Fruit fly (Drosophila melanogaster) whole organism, prepupa: Measurements from ENCODE around the gene Uck.

ENCODE experiments used
- Blimp-1 ChIP-seq: fragments of 200-800 bp; sonication (Bioruptor generic); optimal IDR thresholded peaks from 3 replicates; lab custom pipeline; 2017; ENCODE audit warnings: missing biosample characterization, missing genetic modification characterization, mild to moderate bottlenecking, moderate library complexity, missing genetic modification reagents
- CG10669 ChIP-seq: fragments of 200-800 bp; sonication (Bioruptor generic); optimal IDR thresholded peaks from 3 replicates; lab custom pipeline; 2018; ENCODE audit warnings: missing biosample characterization, mild to moderate bottlenecking, missing genetic modification characterization, moderate library complexity
- CG11294 ChIP-seq: fragments of 200-800 bp; sonication (Bioruptor generic); IDR thresholded peaks from 2 replicates; pipeline ENCODE4 v1.3.6; 2022; ENCODE audit warnings: missing biosample characterization, missing genetic modification characterization
- CG11762 ChIP-seq: fragments of 200-800 bp; sonication (Bioruptor generic); optimal IDR thresholded peaks from 3 replicates; lab custom pipeline; 2016; ENCODE audit warnings: missing biosample characterization, missing genetic modification characterization; ENCODE audit not compliant: insufficient read depth
- CG11902 ChIP-seq: fragments of 200-800 bp; sonication (Bioruptor generic); optimal IDR thresholded peaks from 3 replicates; lab custom pipeline; 2016; ENCODE audit warnings: missing biosample characterization, missing genetic modification characterization
- CG15336 ChIP-seq: fragments of 200-800 bp; sonication (Bioruptor generic); IDR thresholded peaks from 2 replicates; pipeline ENCODE4 v1.3.6; 2022; ENCODE audit warnings: missing biosample characterization, missing genetic modification characterization
- CG3032 ChIP-seq: fragments of 200-800 bp; optimal IDR thresholded peaks from 2 replicates; lab custom pipeline; 2019; ENCODE audit warnings: missing biosample characterization, mild to moderate bottlenecking, missing genetic modification characterization, moderate library complexity
- CG31627 ChIP-seq: fragments of 200-800 bp; sonication (Bioruptor generic); optimal IDR thresholded peaks from 3 replicates; lab custom pipeline; 2016; ENCODE audit warnings: missing biosample characterization, missing genetic modification characterization
- CG32006 ChIP-seq: fragments of 200-800 bp; sonication (Bioruptor generic); optimal IDR thresholded peaks from 3 replicates; lab custom pipeline; 2017; ENCODE audit warnings: missing biosample characterization, mild to moderate bottlenecking, missing genetic modification characterization
- CG4318 ChIP-seq: fragments of 200-800 bp; sonication (Bioruptor generic); optimal IDR thresholded peaks from 3 replicates; lab custom pipeline; 2017; ENCODE audit warnings: missing biosample characterization, mild to moderate bottlenecking, missing genetic modification characterization
- CG6163 ChIP-seq: fragments of 200-800 bp; sonication (Bioruptor generic); IDR thresholded peaks from 3 replicates; pipeline ENCODE4 v1.3.6; 2022; ENCODE audit warnings: missing biosample characterization, missing genetic modification characterization
- CG6276 ChIP-seq: fragments of 200-800 bp; sonication (Bioruptor generic); optimal IDR thresholded peaks from 2 replicates; lab custom pipeline; 2017; ENCODE audit warnings: missing biosample characterization, mild to moderate bottlenecking, missing genetic modification characterization
- CG6792 ChIP-seq: fragments of 200-800 bp; sonication (Bioruptor generic); optimal IDR thresholded peaks from 3 replicates; lab custom pipeline; 2016; ENCODE audit warnings: missing biosample characterization, missing genetic modification characterization
- CG6808 ChIP-seq: fragments of 200-800 bp; sonication (Bioruptor generic); optimal IDR thresholded peaks from 3 replicates; lab custom pipeline; 2017; ENCODE audit warnings: missing biosample characterization, missing genetic modification characterization, mild to moderate bottlenecking, moderate library complexity, missing genetic modification reagents
- CG6854 ChIP-seq: fragments of 200-800 bp; sonication (Bioruptor generic); optimal IDR thresholded peaks from 2 replicates; lab custom pipeline; 2017; ENCODE audit warnings: missing biosample characterization, mild to moderate bottlenecking, missing genetic modification characterization
- CG8119 ChIP-seq: fragments of 200-800 bp; sonication (Bioruptor generic); IDR thresholded peaks from 3 replicates; pipeline ENCODE4 v1.3.6; 2022; ENCODE audit warnings: missing biosample characterization, missing genetic modification characterization
- CG8319 ChIP-seq: fragments of 200-800 bp; sonication (Bioruptor generic); optimal IDR thresholded peaks from 3 replicates; lab custom pipeline; 2016; ENCODE audit warnings: missing biosample characterization, missing genetic modification characterization
- CG8632 ChIP-seq: fragments of 200-800 bp; sonication (Bioruptor generic); optimal IDR thresholded peaks from 3 replicates; lab custom pipeline; 2016; ENCODE audit warnings: missing biosample characterization, missing genetic modification characterization
- CG9139 ChIP-seq: fragments of 200-800 bp; sonication (Bioruptor generic); optimal IDR thresholded peaks from 3 replicates; lab custom pipeline; 2017; ENCODE audit warnings: missing biosample characterization, mild to moderate bottlenecking, missing genetic modification characterization
- Eip75B ChIP-seq: fragments of 200-800 bp; sonication (Bioruptor generic); optimal IDR thresholded peaks from 3 replicates; lab custom pipeline; 2016; ENCODE audit warnings: missing biosample characterization, missing genetic modification characterization
- Eip78C ChIP-seq: fragments of 200-800 bp; sonication (Bioruptor generic); peaks from one replicate; lab custom pipeline; 2016; ENCODE audit warnings: missing biosample characterization, missing genetic modification characterization
- Ets21C ChIP-seq: fragments of 200-800 bp; sonication (Bioruptor generic); optimal IDR thresholded peaks from 3 replicates; lab custom pipeline; 2016; ENCODE audit warnings: missing biosample characterization, missing genetic modification characterization
- Hr38 ChIP-seq: sonication (Bioruptor generic); optimal IDR thresholded peaks from 2 replicates; lab custom pipeline; 2016; ENCODE audit warnings: missing biosample characterization, missing genetic modification characterization
- Hr4 ChIP-seq: fragments of 200-800 bp; sonication (Bioruptor generic); optimal IDR thresholded peaks from 3 replicates; lab custom pipeline; 2016; ENCODE audit warnings: missing biosample characterization, missing genetic modification characterization
- Lpt ChIP-seq: fragments of 200-800 bp; sonication (Bioruptor generic); optimal IDR thresholded peaks from 3 replicates; lab custom pipeline; 2016; ENCODE audit warnings: missing biosample characterization, missing genetic modification characterization
- OdsH ChIP-seq: fragments of 200-800 bp; sonication (Bioruptor generic); optimal IDR thresholded peaks from 3 replicates; lab custom pipeline; 2016; ENCODE audit warnings: missing biosample characterization, missing genetic modification characterization
- Smox ChIP-seq: fragments of 200-800 bp; sonication (Bioruptor generic); optimal IDR thresholded peaks from 3 replicates; lab custom pipeline; 2016; ENCODE audit warnings: missing biosample characterization, missing genetic modification characterization
- Sox102F ChIP-seq: fragments of 200-800 bp; sonication (Bioruptor generic); optimal IDR thresholded peaks from 2 replicates; lab custom pipeline; 2016; ENCODE audit warnings: missing biosample characterization, mild to moderate bottlenecking, missing genetic modification characterization
- Sox14 ChIP-seq: fragments of 200-800 bp; sonication (Bioruptor generic); optimal IDR thresholded peaks from 3 replicates; lab custom pipeline; 2016; ENCODE audit warnings: missing biosample characterization, missing genetic modification characterization
- Sox15 ChIP-seq: fragments of 200-800 bp; sonication (Bioruptor generic); optimal IDR thresholded peaks from 3 replicates; lab custom pipeline; 2016; ENCODE audit warnings: missing biosample characterization, missing genetic modification characterization
- dsx ChIP-seq: fragments of 200-800 bp; optimal IDR thresholded peaks from 3 replicates; lab custom pipeline; 2019; ENCODE audit warnings: missing biosample characterization, mild to moderate bottlenecking, missing genetic modification characterization, moderate library complexity; ENCODE audit not compliant: poor library complexity, severe bottlenecking
- eg ChIP-seq: fragments of 200-800 bp; sonication (Bioruptor generic); IDR thresholded peaks from 3 replicates; pipeline ENCODE4 v1.3.6; 2022; ENCODE audit warnings: missing biosample characterization, missing genetic modification characterization
- fd59A ChIP-seq: fragments of 200-800 bp; sonication (Bioruptor generic); optimal IDR thresholded peaks from 2 replicates; lab custom pipeline; 2017; ENCODE audit warnings: missing biosample characterization, mild to moderate bottlenecking, missing genetic modification characterization, missing genetic modification reagents
- fd85E ChIP-seq: fragments of 200-800 bp; sonication (Bioruptor generic); optimal IDR thresholded peaks from 3 replicates; lab custom pipeline; 2016; ENCODE audit warnings: missing biosample characterization, missing genetic modification characterization
- fkh ChIP-seq: fragments of 200-800 bp; sonication (Bioruptor generic); optimal IDR thresholded peaks from 3 replicates; lab custom pipeline; 2017; ENCODE audit warnings: missing biosample characterization, mild to moderate bottlenecking, missing genetic modification characterization, moderate library complexity
- pdm3 ChIP-seq: fragments of 200-800 bp; sonication (Bioruptor generic); optimal IDR thresholded peaks from 3 replicates; lab custom pipeline; 2016; ENCODE audit warnings: missing biosample characterization, missing genetic modification characterization
- salr ChIP-seq, 2 experiments: fragments of 200-800 bp; sonication (Bioruptor generic); optimal IDR thresholded peaks; 3 replicates each; lab custom pipeline; 2016 to 2018; ENCODE audit warnings: missing biosample characterization in 2 of 2, missing genetic modification characterization in 2 of 2, mild to moderate bottlenecking in 1 of 2
- ss ChIP-seq, 2 experiments: fragments of 200-800 bp; sonication (Bioruptor generic); optimal IDR thresholded peaks; 2 replicates in 1 of 2; 3 replicates in 1 of 2; lab custom pipeline; 2017 to 2018; ENCODE audit warnings: mild to moderate bottlenecking in 2 of 2, missing biosample characterization in 2 of 2, missing genetic modification characterization in 2 of 2, moderate library complexity in 1 of 2
- svp ChIP-seq: fragments of 200-800 bp; sonication (Bioruptor generic); peaks from one replicate; lab custom pipeline; 2016; ENCODE audit warnings: missing biosample characterization, missing genetic modification characterization
- topi ChIP-seq: fragments of 200-800 bp; sonication (Bioruptor generic); optimal IDR thresholded peaks from 3 replicates; lab custom pipeline; 2016; ENCODE audit warnings: missing biosample characterization, missing genetic modification characterization
- vri ChIP-seq: fragments of 200-800 bp; sonication (Bioruptor generic); optimal IDR thresholded peaks from 3 replicates; lab custom pipeline; 2016; ENCODE audit warnings: missing biosample characterization, mild to moderate bottlenecking, missing genetic modification characterization

The Uck gene

DNA sequence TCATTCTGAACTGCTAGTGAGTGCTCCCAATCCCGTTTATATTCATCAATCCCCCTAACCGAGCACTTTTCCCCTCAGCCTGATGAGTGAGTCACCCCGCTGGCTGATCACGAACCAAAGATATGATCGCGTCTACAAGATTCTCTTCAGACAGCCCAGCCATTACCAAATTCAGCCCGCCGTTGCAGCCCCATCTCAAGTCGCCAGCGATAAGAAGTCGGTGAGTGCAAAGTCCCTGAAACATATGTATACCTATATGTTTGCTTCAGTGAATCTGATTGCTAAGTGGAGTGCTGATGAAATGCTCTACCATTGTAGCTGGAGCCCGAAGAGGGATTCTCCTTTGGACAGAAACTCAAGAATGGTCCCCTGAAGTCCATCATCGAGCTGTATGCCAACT, 2.8 kb upstream of the Uck start:
- TF ChIP-seq Sox102F (GFP tag; lab: Kevin White, UChicago) (no peak), Smox (GFP tag; lab: Kevin White, UChicago) (no peak), CG9139 (GFP tag; lab: Kevin White, UChicago) (peak; percentile 32), CG6163 (GFP tag; lab: Robert Waterston, UW) (no peak), CG31627 (no peak), Blimp-1 (GFP tag; lab: Kevin White, UChicago) (no peak), CG6276 (GFP tag; lab: Kevin White, UChicago) (peak; percentile 5), Hr38 (GFP tag; lab: Kevin White, UChicago) (no peak), CG6808 (GFP tag; lab: Kevin White, UChicago) (no peak), CG3032 (tag; lab: Kevin White, UChicago) (no peak), CG11902 (GFP tag; lab: Kevin White, UChicago) (no peak), OdsH (no peak), pdm3 (GFP tag; lab: Kevin White, UChicago) (no peak), vri (GFP tag; lab: Kevin White, UChicago) (no peak), CG4318 (GFP tag; lab: Kevin White, UChicago) (no peak), dsx (GFP tag; lab: Kevin White, UChicago) (no peak), CG8119 (GFP tag; lab: Robert Waterston, UW) (no peak), Sox15 (GFP tag; lab: Kevin White, UChicago) (no peak), CG6792 (no peak), CG11762 (GFP tag; lab: Kevin White, UChicago) (no peak), Lpt (GFP tag; lab: Kevin White, UChicago) (no peak), svp (peak; percentile 82), Eip75B (GFP tag; lab: Kevin White, UChicago) (no peak), eg (GFP tag; lab: Robert Waterston, UW) (no peak), ss (GFP tag; optimal IDR thresholded peaks at IDR 0.05; lab: Kevin White, UChicago) (peak; percentile 58 to 70), CG32006 (GFP tag; lab: Kevin White, UChicago) (no peak), CG10669 (GFP tag; lab: Kevin White, UChicago) (no peak), CG6854 (GFP tag; lab: Kevin White, UChicago) (peak; percentile 5), topi (no peak), CG15336 (GFP tag; lab: Robert Waterston, UW) (no peak), CG8319 (no peak), fd85E (GFP tag; lab: Kevin White, UChicago) (no peak), CG8632 (no peak), fkh (no peak), fd59A (GFP tag; lab: Kevin White, UChicago) (no peak), Ets21C (GFP tag; lab: Kevin White, UChicago) (no peak), Eip78C (GFP tag; lab: Kevin White, UChicago) (peak; percentile 30), Sox14 (GFP tag; lab: Kevin White, UChicago) (no peak), Hr4 (GFP tag; lab: Kevin White, UChicago) (no peak), salr (GFP tag; optimal IDR thresholded peaks at IDR 0.05; lab: Kevin White, UChicago) (no peak)

DNA sequence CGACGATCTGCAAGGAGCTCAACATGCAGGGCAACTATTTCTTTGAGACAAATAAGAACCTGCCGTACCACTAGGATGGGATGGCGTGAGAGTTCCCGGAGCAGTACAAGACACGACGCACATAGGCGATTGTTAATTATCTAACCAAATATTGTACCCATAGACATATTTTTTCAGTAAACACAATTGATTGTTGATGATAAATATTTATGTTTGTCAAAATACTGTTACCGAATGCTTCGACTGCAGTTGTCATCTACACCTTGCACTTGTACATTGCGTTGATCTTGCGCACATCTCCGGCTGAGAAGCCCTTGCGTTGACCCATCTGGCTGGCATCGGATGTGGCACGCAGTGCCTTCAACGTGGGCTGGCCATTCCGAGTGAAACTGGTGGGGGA, 3.2 kb downstream of the Uck start:
- TF ChIP-seq CG15336 (GFP tag; lab: Robert Waterston, UW) (no peak), CG11294 (GFP tag; lab: Robert Waterston, UW) (no peak), fkh (peak; percentile 50)
